Worm (Caenorhabditis elegans) whole organism, L1 larva: ENCODE results near the gene ZC376.8.

Source experiments
- C04F5.9 ChIP-seq: sonication (generic microtip); optimal IDR thresholded peaks from 2 replicates; lab custom pipeline; 2016; ENCODE audit warnings: missing genetic modification characterization, missing compliant biosample characterization
- alr-1 ChIP-seq: fragments of 200-800 bp; sonication (Bioruptor generic); optimal IDR thresholded peaks from 2 replicates; lab custom pipeline; 2018; ENCODE audit warnings: borderline replicate concordance, mild to moderate bottlenecking, missing genetic modification characterization, missing compliant biosample characterization
- ceh-8 ChIP-seq: fragments of 200-800 bp; sonication (Bioruptor generic); optimal IDR thresholded peaks from 2 replicates; lab custom pipeline; 2018; ENCODE audit warnings: mild to moderate bottlenecking, missing genetic modification characterization, moderate library complexity, missing compliant biosample characterization
- ceh-88 ChIP-seq: fragments of 200-800 bp; sonication (Bioruptor generic); IDR thresholded peaks from 2 replicates; pipeline ENCODE4 v1.3.6; 2022; ENCODE audit warnings: missing genetic modification characterization, missing compliant biosample characterization
- ceh-90 ChIP-seq: sonication (generic microtip); optimal IDR thresholded peaks from 2 replicates; lab custom pipeline; 2016; ENCODE audit warnings: missing genetic modification characterization, missing compliant biosample characterization
- ces-1 ChIP-seq: fragments of 150-350 bp; optimal IDR thresholded peaks from 2 replicates; lab custom pipeline; 2014; ENCODE audit warnings: missing biosample characterization, missing genetic modification reagents, missing genetic modification characterization
- dpl-1 ChIP-seq, 3 experiments: fragments of 150-350 bp in 2 of 3; sonication (generic microtip) in 1 of 3; optimal IDR thresholded peaks; 2 replicates each; lab custom pipeline; 2014 to 2017; ENCODE audit warnings: missing biosample characterization in 3 of 3, missing genetic modification characterization in 3 of 3, missing genetic modification reagents in 3 of 3
- dsc-1 ChIP-seq: sonication (generic microtip); optimal IDR thresholded peaks from 2 replicates; lab custom pipeline; 2016; ENCODE audit warnings: mild to moderate bottlenecking, missing genetic modification characterization, missing compliant biosample characterization
- efl-1 ChIP-seq, 4 experiments: fragments of 150-350 bp; optimal IDR thresholded peaks in 3 of 4; peaks in 1 of 4; 1 replicate in 1 of 4; 2 replicates in 3 of 4; lab custom pipeline; 2014; ENCODE audit warnings: missing biosample characterization in 2 of 4, missing genetic modification characterization in 2 of 4, missing genetic modification reagents in 2 of 4
- efl-3 ChIP-seq: fragments of 200-800 bp; sonication (Bioruptor generic); optimal IDR thresholded peaks from 2 replicates; lab custom pipeline; 2018; ENCODE audit warnings: mild to moderate bottlenecking, missing genetic modification characterization, missing compliant biosample characterization
- egl-13 ChIP-seq: sonication (generic microtip); optimal IDR thresholded peaks from 2 replicates; lab custom pipeline; 2016; ENCODE audit warnings: missing genotype, missing genetic modification reagents, missing genetic modification characterization, missing compliant biosample characterization
- fkh-10 ChIP-seq: sonication (generic microtip); optimal IDR thresholded peaks from 2 replicates; lab custom pipeline; 2017; ENCODE audit warnings: missing biosample characterization, missing genetic modification reagents, missing genetic modification characterization
- fkh-4 ChIP-seq: sonication (generic microtip); optimal IDR thresholded peaks from 2 replicates; lab custom pipeline; 2016; ENCODE audit warnings: missing compliant biosample characterization, missing genetic modification characterization, borderline replicate concordance
- fkh-8 ChIP-seq: sonication (generic microtip); optimal IDR thresholded peaks from 2 replicates; lab custom pipeline; 2016; ENCODE audit warnings: mild to moderate bottlenecking, missing genetic modification characterization, missing compliant biosample characterization
- fos-1 ChIP-seq: fragments of 150-350 bp; optimal IDR thresholded peaks from 2 replicates; lab custom pipeline; 2014; ENCODE audit warnings: missing biosample characterization, missing genetic modification characterization
- hlh-17 ChIP-seq: fragments of 200-800 bp; sonication (Bioruptor generic); optimal IDR thresholded peaks from 2 replicates; lab custom pipeline; 2018; ENCODE audit warnings: missing genetic modification characterization, mild to moderate bottlenecking, missing compliant biosample characterization, moderate library complexity, borderline replicate concordance
- hpl-2 ChIP-seq: fragments of 150-350 bp; optimal IDR thresholded peaks from 2 replicates; lab custom pipeline; 2014; ENCODE audit warnings: missing biosample characterization, missing genetic modification reagents, missing genetic modification characterization
- irx-1 ChIP-seq: sonication (generic microtip); optimal IDR thresholded peaks from 2 replicates; lab custom pipeline; 2016; ENCODE audit warnings: missing genetic modification characterization, missing compliant biosample characterization
- isw-1 ChIP-seq: fragments of 200-800 bp; sonication (Bioruptor generic); IDR thresholded peaks from 2 replicates; pipeline ENCODE4 v1.3.6; 2022; ENCODE audit warnings: missing genetic modification characterization, missing compliant biosample characterization
- lin-13 ChIP-seq: fragments of 150-350 bp; optimal IDR thresholded peaks from 2 replicates; lab custom pipeline; 2014; ENCODE audit warnings: missing biosample characterization, missing genetic modification reagents, missing genetic modification characterization
- lin-14 ChIP-seq: fragments of 200-800 bp; sonication (Bioruptor generic); optimal IDR thresholded peaks from 2 replicates; lab custom pipeline; 2018; ENCODE audit warnings: mild to moderate bottlenecking, missing genetic modification characterization, moderate library complexity, missing compliant biosample characterization
- lin-15B ChIP-seq: fragments of 150-350 bp; sonication (generic microtip); optimal IDR thresholded peaks from 3 replicates; lab custom pipeline; 2014; ENCODE audit warnings: missing biosample characterization, missing genetic modification characterization
- lin-35 ChIP-seq, 2 experiments: fragments of 150-350 bp; optimal IDR thresholded peaks; 2 replicates each; lab custom pipeline; 2014; ENCODE audit warnings: missing biosample characterization in 2 of 2, missing genetic modification characterization in 2 of 2, missing genetic modification reagents in 2 of 2
- lir-3 ChIP-seq: sonication (generic microtip); optimal IDR thresholded peaks from 2 replicates; lab custom pipeline; 2016; ENCODE audit warnings: mild to moderate bottlenecking, missing genetic modification characterization, moderate library complexity, missing compliant biosample characterization; ENCODE audit not compliant: poor library complexity
- lsy-2 ChIP-seq, 2 experiments: fragments of 150-350 bp; optimal IDR thresholded peaks; 2 replicates each; lab custom pipeline; 2014; ENCODE audit warnings: missing biosample characterization in 2 of 2, missing genetic modification characterization in 2 of 2
- mab-9 ChIP-seq: fragments of 200-800 bp; sonication (Bioruptor generic); IDR thresholded peaks from 2 replicates; pipeline ENCODE4 v1.3.6; 2022; ENCODE audit warnings: missing genetic modification reagents, missing genetic modification characterization, missing compliant biosample characterization
- mdl-1 ChIP-seq, 2 experiments: fragments of 150-350 bp; optimal IDR thresholded peaks; 2 replicates each; lab custom pipeline; 2014 to 2017; ENCODE audit warnings: missing biosample characterization in 2 of 2, missing genetic modification characterization in 2 of 2, inconsistent platforms in 1 of 2
- mef-2 ChIP-seq: fragments of 150-350 bp; optimal IDR thresholded peaks from 2 replicates; lab custom pipeline; 2014; ENCODE audit warnings: missing biosample characterization, missing genetic modification characterization
- mep-1 ChIP-seq: fragments of 150-350 bp; optimal IDR thresholded peaks from 2 replicates; lab custom pipeline; 2014; ENCODE audit warnings: missing biosample characterization, missing genetic modification characterization
- nhr-19 ChIP-seq: fragments of 200-800 bp; sonication (Bioruptor generic); conservative IDR thresholded peaks from 2 replicates; pipeline ENCODE4 v1.3.6; 2022; ENCODE audit warnings: missing genetic modification characterization, missing compliant biosample characterization
- nhr-20 ChIP-seq: sonication (generic microtip); optimal IDR thresholded peaks from 2 replicates; lab custom pipeline; 2016; ENCODE audit warnings: mild to moderate bottlenecking, missing genetic modification characterization, missing compliant biosample characterization
- nhr-47 ChIP-seq: sonication (generic microtip); optimal IDR thresholded peaks from 2 replicates; lab custom pipeline; 2016; ENCODE audit warnings: mild to moderate bottlenecking, missing genetic modification characterization, moderate library complexity, missing compliant biosample characterization
- nhr-71 ChIP-seq: sonication (generic microtip); optimal IDR thresholded peaks from 2 replicates; lab custom pipeline; 2016; ENCODE audit warnings: mild to moderate bottlenecking, missing genetic modification characterization, moderate library complexity, missing compliant biosample characterization
- nhr-76 ChIP-seq: sonication (generic microtip); optimal IDR thresholded peaks from 2 replicates; lab custom pipeline; 2017; ENCODE audit warnings: missing biosample characterization, missing genetic modification characterization
- nhr-77 ChIP-seq: fragments of 150-350 bp; optimal IDR thresholded peaks from 2 replicates; lab custom pipeline; 2014; ENCODE audit warnings: missing biosample characterization, missing genetic modification characterization
- nhr-84 ChIP-seq: sonication (generic microtip); optimal IDR thresholded peaks from 2 replicates; lab custom pipeline; 2017; ENCODE audit warnings: missing biosample characterization, missing genetic modification characterization
- nhr-85 ChIP-seq: sonication (generic microtip); peaks from one replicate; lab custom pipeline; 2016; ENCODE audit warnings: missing genetic modification characterization, inconsistent platforms, missing compliant biosample characterization
- nhr-90 ChIP-seq: sonication (generic microtip); optimal IDR thresholded peaks from 2 replicates; lab custom pipeline; 2016; ENCODE audit warnings: mild to moderate bottlenecking, missing genetic modification characterization, missing compliant biosample characterization; ENCODE audit not compliant: poor library complexity
- pax-3 ChIP-seq: fragments of 200-800 bp; sonication (Bioruptor generic); optimal IDR thresholded peaks from 2 replicates; lab custom pipeline; 2018; ENCODE audit warnings: mild to moderate bottlenecking, missing genetic modification characterization, moderate library complexity, missing compliant biosample characterization
- skn-1 ChIP-seq: fragments of 150-350 bp; optimal IDR thresholded peaks from 2 replicates; lab custom pipeline; 2014; ENCODE audit warnings: missing biosample characterization, missing genetic modification characterization
- swsn-7 ChIP-seq: sonication (generic microtip); optimal IDR thresholded peaks from 2 replicates; lab custom pipeline; 2016; ENCODE audit warnings: missing genetic modification characterization, missing compliant biosample characterization
- tbx-2 ChIP-seq: sonication (generic microtip); optimal IDR thresholded peaks from 2 replicates; lab custom pipeline; 2016; ENCODE audit warnings: missing genetic modification characterization, missing compliant biosample characterization
- unc-130 ChIP-seq: fragments of 150-350 bp; optimal IDR thresholded peaks from 2 replicates; lab custom pipeline; 2017; ENCODE audit warnings: missing biosample characterization, missing genetic modification characterization, inconsistent platforms
- unc-30 ChIP-seq: sonication (generic microtip); optimal IDR thresholded peaks from 2 replicates; lab custom pipeline; 2017; ENCODE audit warnings: missing biosample characterization, missing genetic modification characterization
- unc-62 ChIP-seq: fragments of 150-350 bp; optimal IDR thresholded peaks from 2 replicates; lab custom pipeline; 2014; ENCODE audit warnings: missing biosample characterization, missing genetic modification reagents, missing genetic modification characterization
- xbp-1 ChIP-seq: sonication (generic microtip); optimal IDR thresholded peaks from 2 replicates; lab custom pipeline; 2016; ENCODE audit warnings: missing genetic modification characterization, missing compliant biosample characterization
- zag-1 ChIP-seq: fragments of 150-350 bp; optimal IDR thresholded peaks from 2 replicates; lab custom pipeline; 2014; ENCODE audit warnings: missing biosample characterization, missing genetic modification characterization

ZC376.8 gene

DNA sequence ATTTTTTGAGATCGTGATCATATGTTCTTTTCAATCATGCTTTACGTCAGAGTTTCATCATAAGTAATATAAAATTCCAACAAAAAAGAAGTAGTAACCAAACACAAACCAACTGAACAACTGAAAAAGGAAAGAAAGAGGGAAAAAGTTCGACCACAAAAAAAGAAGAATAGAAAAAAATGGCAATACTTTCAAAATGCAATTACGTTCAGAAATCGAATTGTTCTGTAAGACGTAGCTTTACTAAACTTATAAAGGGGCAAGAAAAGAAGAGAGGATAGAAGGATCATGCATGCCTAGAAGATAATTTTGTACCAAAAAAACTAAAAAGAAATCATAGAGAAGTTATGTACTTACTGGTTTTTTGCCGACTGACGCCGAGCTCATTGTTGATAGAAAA, 39.3 kb upstream of the ZC376.8 start:
- TF ChIP-seq fkh-4 = no peak
- no peak for TF ChIP-seq lsy-2 (tag; optimal IDR thresholded peaks at IDR 0.05; lab: Kevin White, UChicago)
- TF ChIP-seq lin-15B (tag; lab: Kevin White, UChicago) = no peak
- TF ChIP-seq zag-1 (tag; lab: Kevin White, UChicago) = no peak
- TF ChIP-seq nhr-84 (tag; lab: Kevin White, UChicago) = no peak
- TF ChIP-seq alr-1 (tag; lab: Kevin White, UChicago) = no peak
- no peak for TF ChIP-seq nhr-19 (GFP tag; lab: Robert Waterston, UW)
- no peak for TF ChIP-seq efl-1 (optimal IDR thresholded peaks at IDR 0.05; lab: Kevin White, UChicago)
- TF ChIP-seq efl-1 (GFP tag; optimal IDR thresholded peaks at IDR 0.05 in 1 of 2; lab: Kevin White, UChicago) = peak in 1 of 2 experiments; percentile 70
- peak; percentile 95 for TF ChIP-seq ces-1 (GFP tag; lab: Kevin White, UChicago)
- TF ChIP-seq pax-3 = no peak
- TF ChIP-seq lin-14 = peak; percentile 68
- no peak for TF ChIP-seq unc-130 (tag; lab: Kevin White, UChicago)
- no peak for TF ChIP-seq dpl-1 (GFP tag; optimal IDR thresholded peaks at IDR 0.05; lab: Kevin White, UChicago)
- TF ChIP-seq hpl-2 (GFP tag; lab: Kevin White, UChicago) = no peak
- TF ChIP-seq mef-2 (tag; lab: Kevin White, UChicago) = no peak
- no peak for TF ChIP-seq unc-62 (GFP tag; lab: Kevin White, UChicago)
- peak; percentile 89 for TF ChIP-seq fkh-10 (GFP tag; lab: Kevin White, UChicago)
- TF ChIP-seq nhr-47 (tag; lab: Kevin White, UChicago) = peak; percentile 10
- no peak for TF ChIP-seq ceh-8 (GFP tag; lab: Kevin White, UChicago)
- no peak for TF ChIP-seq mdl-1 (tag; optimal IDR thresholded peaks at IDR 0.05; lab: Kevin White, UChicago)
- TF ChIP-seq lin-13 = no peak
- no peak for TF ChIP-seq unc-30 (tag; lab: Kevin White, UChicago)
- TF ChIP-seq nhr-76 (tag; lab: Kevin White, UChicago) = no peak
- no peak for TF ChIP-seq C04F5.9 (tag; lab: Kevin White, UChicago)
- TF ChIP-seq fos-1 (tag; lab: Kevin White, UChicago) = no peak
- TF ChIP-seq, all 84 proteins: peak for 5

DNA sequence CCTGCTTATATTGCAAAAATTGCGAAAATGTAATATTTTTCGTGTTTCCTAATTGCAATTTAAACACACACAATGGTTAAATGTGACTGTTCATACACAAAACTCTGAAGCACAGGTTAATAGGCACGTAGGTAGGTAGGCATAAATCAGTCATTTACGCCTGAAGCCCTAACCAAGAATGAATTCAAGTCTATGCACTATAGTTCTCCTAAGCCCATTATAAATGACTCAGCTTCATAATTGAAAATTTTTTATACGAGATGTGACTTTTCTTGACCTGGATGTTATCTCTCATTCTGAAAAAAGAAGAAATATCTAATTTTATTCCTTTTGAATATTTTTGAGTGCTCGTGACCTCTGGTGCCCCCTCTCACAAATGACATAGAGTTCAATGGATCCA, 38.2 kb upstream of the ZC376.8 start:
- TF ChIP-seq mef-2 (tag; lab: Kevin White, UChicago) = no peak
- no peak for TF ChIP-seq efl-3
- no peak for TF ChIP-seq fos-1 (tag; lab: Kevin White, UChicago)
- no peak for TF ChIP-seq unc-30 (tag; lab: Kevin White, UChicago)
- no peak for TF ChIP-seq nhr-20 (tag; lab: Kevin White, UChicago)
- TF ChIP-seq hpl-2 (GFP tag; lab: Kevin White, UChicago) = no peak
- no peak for TF ChIP-seq efl-1 (optimal IDR thresholded peaks at IDR 0.05; lab: Kevin White, UChicago)
- no peak for TF ChIP-seq efl-1 (GFP tag; optimal IDR thresholded peaks at IDR 0.05 in 1 of 2; lab: Kevin White, UChicago)
- TF ChIP-seq nhr-77 (tag; lab: Kevin White, UChicago) = no peak
- no peak for TF ChIP-seq xbp-1 (tag; lab: Kevin White, UChicago)
- no peak for TF ChIP-seq ceh-88
- no peak for TF ChIP-seq hlh-17
- no peak for TF ChIP-seq nhr-90

DNA sequence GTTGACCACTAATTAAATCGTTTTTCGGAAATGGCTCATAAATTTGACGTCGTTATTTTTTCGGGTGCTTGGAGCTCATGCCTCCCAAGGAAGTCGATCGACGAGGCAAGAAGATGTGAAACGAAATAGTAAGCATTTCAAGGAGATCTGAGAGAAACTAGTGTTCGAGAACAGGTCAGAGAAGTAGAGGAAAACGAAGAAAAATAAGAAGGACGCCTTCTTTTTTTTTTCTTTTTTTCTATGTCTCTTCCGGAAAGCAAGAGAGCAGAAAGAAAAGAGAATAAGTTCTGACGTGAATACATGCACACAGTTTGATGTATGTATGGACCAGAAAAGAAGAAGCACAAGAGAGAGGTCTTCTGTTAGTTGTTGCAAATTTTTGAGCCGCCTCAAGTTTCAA, 36.4 kb upstream of the ZC376.8 start:
- peak; percentile 63 for TF ChIP-seq fkh-8 (tag; lab: Kevin White, UChicago)
- TF ChIP-seq nhr-47 (tag; lab: Kevin White, UChicago) = peak; percentile 59
- peak; percentile 3 for TF ChIP-seq swsn-7 (tag; lab: Kevin White, UChicago)
- TF ChIP-seq egl-13 (tag; lab: Kevin White, UChicago) = no peak
- TF ChIP-seq efl-1 (optimal IDR thresholded peaks at IDR 0.05; lab: Kevin White, UChicago) = peak; percentile 25 to 31
- TF ChIP-seq efl-1 (GFP tag; optimal IDR thresholded peaks at IDR 0.05 in 1 of 2; lab: Kevin White, UChicago) = peak in 1 of 2 experiments; percentile 62
- TF ChIP-seq fkh-10 (GFP tag; lab: Kevin White, UChicago) = peak; percentile 58
- peak; percentile 23 for TF ChIP-seq mep-1 (tag; lab: Kevin White, UChicago)
- TF ChIP-seq nhr-76 (tag; lab: Kevin White, UChicago) = no peak
- peak in 1 of 3 experiments; percentile 21 for TF ChIP-seq dpl-1 (GFP tag; optimal IDR thresholded peaks at IDR 0.05; lab: Kevin White, UChicago)
- TF ChIP-seq mef-2 (tag; lab: Kevin White, UChicago) = no peak
- TF ChIP-seq irx-1 (tag; lab: Kevin White, UChicago) = no peak
- TF ChIP-seq lin-35 (GFP tag; optimal IDR thresholded peaks at IDR 0.05; lab: Kevin White, UChicago) = peak in 1 of 2 experiments; percentile 34
- peak; percentile 34 for TF ChIP-seq tbx-2 (tag; lab: Kevin White, UChicago)
- TF ChIP-seq lir-3 (tag; lab: Kevin White, UChicago) = no peak
- no peak for TF ChIP-seq ceh-90 (tag; lab: Kevin White, UChicago)
- TF ChIP-seq mdl-1 (tag; optimal IDR thresholded peaks at IDR 0.05; lab: Kevin White, UChicago) = no peak
- TF ChIP-seq skn-1 (tag; lab: Kevin White, UChicago) = no peak
- TF ChIP-seq nhr-85 (tag; lab: Kevin White, UChicago) = no peak
- peak; percentile 16; the same call in 1 of the 2 replicates for TF ChIP-seq isw-1 (GFP tag; lab: Robert Waterston, UW)
- peak; percentile 53 for TF ChIP-seq nhr-71
- TF ChIP-seq lin-13 = no peak
- peak; percentile 53; the same call in 1 of the 2 replicates for TF ChIP-seq mab-9 (GFP tag; lab: Robert Waterston, UW)
- peak; percentile 12 for TF ChIP-seq dsc-1
